Fruit fly (Drosophila melanogaster) S2 (cell line): ENCODE measurements around the gene CG6345.

Experiments
- CG8478 ChIP-seq: fragments of >200 bp; optimal IDR thresholded peaks from 2 replicates; lab custom pipeline; 2018
- CTCF ChIP-seq, 2 experiments: fragments of >200 bp; optimal IDR thresholded peaks; 2 replicates each; lab custom pipeline; 2018

Gene CG6345

DNA sequence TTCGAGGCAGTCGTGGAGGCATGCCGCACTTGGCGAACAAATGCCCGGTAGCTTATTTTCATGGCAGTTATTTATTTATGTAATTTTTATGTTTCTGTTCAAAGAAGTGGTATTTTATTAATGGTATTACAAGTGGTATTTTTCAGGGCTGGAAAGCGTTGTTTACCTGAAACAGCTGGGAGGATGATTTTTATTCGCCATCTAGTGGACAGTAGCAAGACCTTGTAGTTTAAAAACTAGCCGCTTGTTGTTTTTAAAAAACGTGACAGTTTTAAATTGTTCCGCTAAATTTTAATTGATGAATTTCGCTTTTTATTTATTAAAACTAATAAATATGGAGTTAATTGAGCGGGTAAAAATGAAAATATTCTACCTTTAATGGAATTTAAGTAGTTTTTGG is at the start of gene CG6345:
Gene CG6345 (minus strand): TSS at position 124 of the 400 bp plus-strand sequence.
- TF ChIP-seq CG8478 (lab: Kevin White, UChicago) = no peak
- peak; percentile 76 to 95 for TF ChIP-seq CTCF (optimal IDR thresholded peaks at IDR 0.05; lab: Kevin White, UChicago)

DNA sequence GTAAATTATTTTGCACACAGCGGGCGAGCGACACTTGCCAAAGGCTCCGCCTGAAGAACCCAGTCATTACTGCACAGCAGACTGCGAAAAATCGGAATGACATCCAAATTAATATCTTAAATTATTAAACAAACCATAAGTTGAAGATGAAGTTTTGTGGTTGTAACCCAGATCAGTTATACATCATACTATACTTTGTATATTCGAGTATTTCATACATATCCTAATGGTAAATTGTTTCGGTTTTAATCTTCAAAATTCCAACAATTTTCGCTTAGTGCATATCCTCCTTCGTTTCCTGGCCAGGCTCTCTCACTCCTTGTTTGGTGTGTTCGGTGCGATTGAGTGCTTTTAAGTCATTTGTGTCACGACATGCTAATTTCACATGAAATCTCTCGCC is 47.7 kb upstream of the CG6345 start:
- TF ChIP-seq CTCF (optimal IDR thresholded peaks at IDR 0.05; lab: Kevin White, UChicago) (no peak), CG8478 (lab: Kevin White, UChicago) (no peak)

dm6 chr3R:10454909-10455308 is 39.1 kb upstream of the CG6345 start:
- TF ChIP-seq CTCF (optimal IDR thresholded peaks at IDR 0.05; lab: Kevin White, UChicago) (no peak), CG8478 (lab: Kevin White, UChicago) (no peak)

DNA sequence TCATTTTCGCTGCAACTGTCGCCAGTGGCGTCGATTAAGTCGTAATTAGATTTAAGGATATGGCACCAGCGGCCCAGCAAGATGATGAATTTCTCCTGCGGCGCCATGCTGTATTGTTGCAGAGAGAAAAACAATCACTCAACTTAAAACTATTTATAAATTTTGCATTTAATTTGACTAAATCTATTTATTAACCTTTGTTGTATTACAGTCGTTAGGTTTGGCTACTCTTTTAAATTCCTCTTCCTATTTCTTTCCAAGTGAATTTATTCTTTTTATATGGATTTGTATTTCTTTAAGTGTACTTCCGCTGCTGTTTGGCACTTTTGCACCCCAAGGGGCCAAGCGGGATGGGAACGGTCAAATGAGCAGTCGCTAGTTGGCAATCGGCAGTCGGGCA is 33.1 kb upstream of the CG6345 start:
- TF ChIP-seq CTCF (optimal IDR thresholded peaks at IDR 0.05; lab: Kevin White, UChicago) (no peak), CG8478 (lab: Kevin White, UChicago) (no peak)

- TF ChIP-seq CTCF (optimal IDR thresholded peaks at IDR 0.05; lab: Kevin White, UChicago) (peak; percentile 93 to 96), CG8478 (lab: Kevin White, UChicago) (no peak)
Observed at dm6 chr3R:10436989-10437388, 21.1 kb upstream of the CG6345 start.

dm6 chr3R:10434489-10434888 is 18.6 kb upstream of the CG6345 start, which contains the start of gene Cyp12e1:
TSS of gene Cyp12e1 (plus strand) at chr3R:10434789.
- TF ChIP-seq CG8478 (lab: Kevin White, UChicago) (no peak), CTCF (optimal IDR thresholded peaks at IDR 0.05; lab: Kevin White, UChicago) (no peak)

DNA sequence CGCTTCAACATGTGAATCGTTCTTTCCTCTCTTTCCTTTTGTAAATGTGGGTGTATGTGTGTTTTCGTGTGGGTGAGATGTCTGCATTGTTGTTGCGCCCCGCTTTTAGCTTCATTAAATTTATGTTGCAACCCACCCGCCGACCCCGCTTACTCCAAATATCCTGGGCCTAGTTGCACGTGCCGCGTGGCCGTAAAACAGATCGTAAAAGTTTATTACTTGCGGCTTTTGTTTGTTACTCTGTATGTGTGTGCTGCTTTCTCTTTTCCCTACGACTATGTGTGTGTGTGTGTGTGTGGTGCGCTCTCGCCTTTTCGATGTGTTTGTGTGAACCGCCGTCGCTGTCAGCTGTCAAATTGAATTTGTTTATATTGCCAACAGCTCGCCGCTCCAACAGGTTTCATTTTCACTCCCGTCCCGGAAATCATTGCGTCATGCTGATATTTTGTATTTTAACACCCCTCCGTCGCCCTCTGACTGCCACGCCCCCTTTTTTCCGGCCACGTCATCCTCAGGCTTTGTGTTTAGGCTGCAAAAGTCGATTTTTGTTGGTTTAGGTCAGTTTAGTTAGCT is 17.6 kb upstream of the CG6345 start:
- TF ChIP-seq CTCF (optimal IDR thresholded peaks at IDR 0.05; lab: Kevin White, UChicago) (no peak), CG8478 (lab: Kevin White, UChicago) (no peak)

DNA sequence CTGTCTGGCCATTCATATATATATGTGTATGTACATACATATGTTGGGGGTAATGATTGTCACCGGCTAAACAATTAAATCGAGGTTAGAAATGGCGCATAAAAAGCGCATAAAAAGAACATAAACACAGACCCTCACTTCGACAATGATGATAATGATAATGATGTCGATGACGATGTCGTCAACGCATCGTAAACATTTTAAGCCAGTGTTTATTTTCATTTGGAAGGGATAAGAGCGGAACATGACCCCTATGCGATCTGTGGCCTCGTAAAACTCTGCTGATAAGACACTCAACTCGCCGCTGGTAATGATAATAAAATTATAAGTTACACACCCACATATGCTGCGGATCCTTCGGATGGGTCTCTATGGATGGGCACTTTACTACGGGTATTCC is 15.2 kb upstream of the CG6345 start:
- TF ChIP-seq CTCF (optimal IDR thresholded peaks at IDR 0.05; lab: Kevin White, UChicago) (no peak), CG8478 (lab: Kevin White, UChicago) (no peak)

- TF ChIP-seq CG8478 (lab: Kevin White, UChicago) = no peak
- no peak for TF ChIP-seq CTCF (optimal IDR thresholded peaks at IDR 0.05; lab: Kevin White, UChicago)
Observed at dm6 chr3R:10428324-10428723, 12.5 kb upstream of the CG6345 start, which contains the start of gene CG46270. TSS of gene CG46270 (minus strand) at chr3R:10428424.

DNA sequence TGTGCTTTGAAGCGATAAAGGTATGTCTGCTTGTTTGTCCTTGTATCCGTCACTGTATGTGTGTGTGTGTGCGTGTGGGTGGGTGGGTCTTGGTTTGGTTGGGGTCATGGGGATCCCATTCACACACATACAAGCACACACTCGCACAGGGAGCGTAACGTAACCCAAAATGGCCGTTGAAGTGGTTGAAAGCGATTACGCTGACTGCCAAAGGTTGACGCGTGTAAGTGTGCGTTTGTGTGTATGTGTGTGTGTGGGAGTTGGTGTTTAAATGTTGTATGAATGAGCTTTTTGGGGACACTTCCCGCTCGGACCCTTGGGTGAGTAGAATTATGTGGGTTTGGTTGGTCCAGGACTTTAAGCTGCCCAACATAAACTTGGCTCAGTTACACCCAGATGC is 5.3 kb upstream of the CG6345 start:
- TF ChIP-seq CG8478 (lab: Kevin White, UChicago) (no peak), CTCF (optimal IDR thresholded peaks at IDR 0.05; lab: Kevin White, UChicago) (no peak)

- TF ChIP-seq CTCF (optimal IDR thresholded peaks at IDR 0.05; lab: Kevin White, UChicago) (no peak), CG8478 (lab: Kevin White, UChicago) (no peak)
Observed at dm6 chr3R:10412550-10413459, 3.0 kb downstream of the CG6345 start, which contains the start of the genes Irp-1B and Rrp46. TSS of gene Irp-1B (minus strand) at chr3R:10412869. TSS of gene Rrp46 (plus strand) at chr3R:10413301.

DNA sequence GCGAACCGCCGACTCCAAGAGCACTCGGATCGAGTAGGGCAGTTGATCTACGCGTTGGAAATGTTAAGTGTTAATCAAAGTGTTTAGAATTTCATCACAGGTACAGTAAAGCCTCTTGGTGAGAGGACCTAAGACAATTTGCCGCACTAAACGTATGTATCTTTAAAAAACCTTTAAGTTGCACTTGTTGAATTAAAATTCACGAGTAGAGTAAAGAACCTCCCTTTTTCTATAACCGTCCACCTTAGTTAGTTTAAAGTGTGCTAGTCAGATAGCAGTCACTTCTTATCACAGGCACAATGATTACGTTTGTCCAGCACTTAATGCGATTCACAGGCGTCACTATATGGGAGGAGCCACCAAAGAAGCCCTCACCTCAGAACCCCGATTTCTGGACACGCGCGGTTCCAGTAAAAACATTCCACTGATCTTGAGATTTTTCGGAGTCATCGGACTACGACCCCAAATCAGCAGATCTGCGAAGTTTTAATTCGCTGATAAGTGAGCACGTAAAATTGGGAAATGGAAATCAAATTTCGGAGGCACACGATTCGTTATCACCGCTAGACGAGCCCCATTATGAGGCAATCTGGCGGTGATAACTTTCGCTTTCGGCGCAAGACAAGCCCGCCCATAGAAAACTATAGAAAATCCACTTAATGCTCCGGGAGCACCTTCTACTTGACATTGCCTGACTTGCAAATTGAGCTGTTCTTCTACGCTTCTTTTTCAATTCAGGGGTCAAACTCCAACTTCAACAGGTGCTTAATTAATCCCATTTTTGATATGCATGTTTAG is 3.9 kb downstream of the CG6345 start:
- TF ChIP-seq CG8478 (lab: Kevin White, UChicago) (no peak), CTCF (optimal IDR thresholded peaks at IDR 0.05; lab: Kevin White, UChicago) (no peak)

- no peak for TF ChIP-seq CG8478 (lab: Kevin White, UChicago)
- no peak for TF ChIP-seq CTCF (optimal IDR thresholded peaks at IDR 0.05; lab: Kevin White, UChicago)
Observed at dm6 chr3R:10407658-10408057, 8.2 kb downstream of the CG6345 start.

DNA sequence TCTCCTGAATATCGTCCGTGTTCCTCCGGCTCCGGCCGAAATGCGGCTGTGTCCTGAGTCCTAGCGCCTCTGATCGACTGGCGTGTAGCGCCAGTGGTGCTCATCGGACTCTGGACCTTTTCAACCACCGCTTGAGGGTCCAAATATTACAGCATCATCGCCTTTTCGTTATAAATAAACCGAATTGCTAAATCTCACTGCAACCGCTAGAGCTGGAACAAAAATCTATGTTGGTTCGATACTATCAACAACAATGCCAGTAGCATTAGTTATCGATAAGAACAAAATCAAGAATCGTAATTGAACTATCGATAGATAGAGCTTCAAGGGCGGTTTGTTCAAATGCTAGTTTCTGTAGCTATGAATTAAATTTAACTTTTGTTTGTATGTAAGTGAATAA is 8.8 kb downstream of the CG6345 start, which contains the start of gene CG6325:
Gene CG6325 (minus strand): TSS at position 220 of the 400 bp plus-strand sequence.
- TF ChIP-seq CG8478 (lab: Kevin White, UChicago) = no peak
- no peak for TF ChIP-seq CTCF (optimal IDR thresholded peaks at IDR 0.05; lab: Kevin White, UChicago)
